Worm (Caenorhabditis elegans) whole organism, midembryonic: ENCODE results near the gene W06A11.1.

Experiments used
- T22C8.4 ChIP-seq: fragments of 200-800 bp; sonication (Bioruptor generic); IDR thresholded peaks from 2 replicates; pipeline ENCODE4 v1.3.6; 2022; ENCODE audit warnings: missing genetic modification characterization, missing compliant biosample characterization
- flt-1 ChIP-seq: fragments of 200-800 bp; sonication (Bioruptor generic); IDR thresholded peaks from 2 replicates; pipeline ENCODE4 v1.3.6; 2022; ENCODE audit warnings: missing genetic modification characterization, missing compliant biosample characterization
- med-1 ChIP-seq: sonication (generic microtip); optimal IDR thresholded peaks from 2 replicates; lab custom pipeline; 2017; ENCODE audit warnings: missing genetic modification characterization, mild to moderate bottlenecking, missing compliant biosample characterization, antibody characterized with exemption, missing genetic modification reagents; ENCODE audit not compliant: insufficient read depth
- ztf-29 ChIP-seq: fragments of 200-800 bp; sonication (Bioruptor generic); IDR thresholded peaks from 2 replicates; pipeline ENCODE4 v1.3.6; 2022; ENCODE audit warnings: missing genetic modification reagents, missing genetic modification characterization, missing compliant biosample characterization

DNA sequence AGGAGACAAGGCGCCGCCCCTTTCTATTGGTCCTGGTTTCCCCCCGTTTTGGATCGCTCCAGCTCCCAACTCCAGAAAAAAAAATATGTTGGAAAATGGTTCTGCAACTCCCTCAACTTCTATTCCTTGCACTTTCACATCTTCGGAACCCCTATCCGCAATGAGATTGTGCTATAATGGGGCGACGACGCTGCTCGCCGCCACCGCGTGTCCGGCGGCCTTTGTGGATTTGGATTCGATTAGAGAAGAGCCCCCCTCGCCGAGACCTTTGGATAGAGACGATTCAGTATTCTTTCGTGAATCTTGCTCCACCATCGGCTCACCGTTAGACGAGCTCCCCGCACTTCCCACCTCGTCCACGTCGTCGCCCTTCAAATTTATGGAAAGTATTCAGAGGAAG lies 39.8 kb downstream of the W06A11.1 start:
- TF ChIP-seq med-1 (no peak), ztf-29 (GFP tag; lab: Robert Waterston, UW) (no peak), flt-1 (GFP tag; lab: Robert Waterston, UW) (no peak), T22C8.4 (GFP tag; lab: Robert Waterston, UW) (no peak)
